Fruit fly (Drosophila melanogaster) whole organism, prepupa: ENCODE data around the gene Alg12.
A peak's percentile ranks its signal among the peaks of the same experiment; 100 is the strongest.

Source experiments
- Blimp-1 ChIP-seq: fragments of 200-800 bp; sonication (Bioruptor generic); optimal IDR thresholded peaks from 3 replicates; lab custom pipeline; 2017; ENCODE audit warnings: missing biosample characterization, missing genetic modification characterization, mild to moderate bottlenecking, moderate library complexity, missing genetic modification reagents
- CG10631 ChIP-seq: fragments of 200-800 bp; sonication (Bioruptor generic); optimal IDR thresholded peaks from 2 replicates; lab custom pipeline; 2016; ENCODE audit warnings: missing biosample characterization, missing genetic modification characterization
- CG11762 ChIP-seq: fragments of 200-800 bp; sonication (Bioruptor generic); optimal IDR thresholded peaks from 3 replicates; lab custom pipeline; 2016; ENCODE audit warnings: missing biosample characterization, missing genetic modification characterization; ENCODE audit not compliant: insufficient read depth
- CG11902 ChIP-seq: fragments of 200-800 bp; sonication (Bioruptor generic); optimal IDR thresholded peaks from 3 replicates; lab custom pipeline; 2016; ENCODE audit warnings: missing biosample characterization, missing genetic modification characterization
- CG15336 ChIP-seq: fragments of 200-800 bp; sonication (Bioruptor generic); IDR thresholded peaks from 2 replicates; pipeline ENCODE4 v1.3.6; 2022; ENCODE audit warnings: missing biosample characterization, missing genetic modification characterization
- CG1621 ChIP-seq: fragments of 200-800 bp; sonication (Bioruptor generic); optimal IDR thresholded peaks from 3 replicates; lab custom pipeline; 2018; ENCODE audit warnings: missing biosample characterization, mild to moderate bottlenecking, missing genetic modification characterization
- CG3032 ChIP-seq: fragments of 200-800 bp; optimal IDR thresholded peaks from 2 replicates; lab custom pipeline; 2019; ENCODE audit warnings: missing biosample characterization, mild to moderate bottlenecking, missing genetic modification characterization, moderate library complexity
- CG31627 ChIP-seq: fragments of 200-800 bp; sonication (Bioruptor generic); optimal IDR thresholded peaks from 3 replicates; lab custom pipeline; 2016; ENCODE audit warnings: missing biosample characterization, missing genetic modification characterization
- CG32006 ChIP-seq: fragments of 200-800 bp; sonication (Bioruptor generic); optimal IDR thresholded peaks from 3 replicates; lab custom pipeline; 2017; ENCODE audit warnings: missing biosample characterization, mild to moderate bottlenecking, missing genetic modification characterization
- CG34406 ChIP-seq: fragments of 200-800 bp; sonication (Bioruptor generic); optimal IDR thresholded peaks from 3 replicates; lab custom pipeline; 2016; ENCODE audit warnings: missing biosample characterization, missing genetic modification characterization
- CG3919 ChIP-seq: fragments of 200-800 bp; sonication (Bioruptor generic); optimal IDR thresholded peaks from 3 replicates; lab custom pipeline; 2016; ENCODE audit warnings: missing biosample characterization, missing genetic modification characterization
- CG6276 ChIP-seq: fragments of 200-800 bp; sonication (Bioruptor generic); optimal IDR thresholded peaks from 2 replicates; lab custom pipeline; 2017; ENCODE audit warnings: missing biosample characterization, mild to moderate bottlenecking, missing genetic modification characterization
- CG6792 ChIP-seq: fragments of 200-800 bp; sonication (Bioruptor generic); optimal IDR thresholded peaks from 3 replicates; lab custom pipeline; 2016; ENCODE audit warnings: missing biosample characterization, missing genetic modification characterization
- CG6854 ChIP-seq: fragments of 200-800 bp; sonication (Bioruptor generic); optimal IDR thresholded peaks from 2 replicates; lab custom pipeline; 2017; ENCODE audit warnings: missing biosample characterization, mild to moderate bottlenecking, missing genetic modification characterization
- CG7368 ChIP-seq: fragments of 200-800 bp; sonication (Bioruptor generic); optimal IDR thresholded peaks from 3 replicates; lab custom pipeline; 2016; ENCODE audit warnings: missing biosample characterization, missing genetic modification characterization
- CG8119 ChIP-seq: fragments of 200-800 bp; sonication (Bioruptor generic); IDR thresholded peaks from 3 replicates; pipeline ENCODE4 v1.3.6; 2022; ENCODE audit warnings: missing biosample characterization, missing genetic modification characterization
- CG8632 ChIP-seq: fragments of 200-800 bp; sonication (Bioruptor generic); optimal IDR thresholded peaks from 3 replicates; lab custom pipeline; 2016; ENCODE audit warnings: missing biosample characterization, missing genetic modification characterization
- CG9139 ChIP-seq: fragments of 200-800 bp; sonication (Bioruptor generic); optimal IDR thresholded peaks from 3 replicates; lab custom pipeline; 2017; ENCODE audit warnings: missing biosample characterization, mild to moderate bottlenecking, missing genetic modification characterization
- Eip78C ChIP-seq: fragments of 200-800 bp; sonication (Bioruptor generic); peaks from one replicate; lab custom pipeline; 2016; ENCODE audit warnings: missing biosample characterization, missing genetic modification characterization
- Eip93F ChIP-seq: fragments of 200-800 bp; sonication (Bioruptor generic); optimal IDR thresholded peaks from 2 replicates; lab custom pipeline; 2016; ENCODE audit warnings: missing biosample characterization, mild to moderate bottlenecking, missing genetic modification characterization
- Gug ChIP-seq: fragments of 200-800 bp; sonication (Bioruptor generic); IDR thresholded peaks from 2 replicates; pipeline ENCODE4 v1.3.6; 2022; ENCODE audit warnings: missing biosample characterization, missing genetic modification characterization
- Hr38 ChIP-seq: sonication (Bioruptor generic); optimal IDR thresholded peaks from 2 replicates; lab custom pipeline; 2016; ENCODE audit warnings: missing biosample characterization, missing genetic modification characterization
- Lpt ChIP-seq: fragments of 200-800 bp; sonication (Bioruptor generic); optimal IDR thresholded peaks from 3 replicates; lab custom pipeline; 2016; ENCODE audit warnings: missing biosample characterization, missing genetic modification characterization
- achi ChIP-seq: fragments of 200-800 bp; sonication (Bioruptor generic); optimal IDR thresholded peaks from 3 replicates; lab custom pipeline; 2016; ENCODE audit warnings: missing biosample characterization, missing genetic modification characterization
- cyc ChIP-seq: fragments of 200-800 bp; sonication (Bioruptor generic); optimal IDR thresholded peaks from 3 replicates; lab custom pipeline; 2016; ENCODE audit warnings: missing biosample characterization, missing genetic modification characterization
- dsx ChIP-seq: fragments of 200-800 bp; optimal IDR thresholded peaks from 3 replicates; lab custom pipeline; 2019; ENCODE audit warnings: missing biosample characterization, mild to moderate bottlenecking, missing genetic modification characterization, moderate library complexity; ENCODE audit not compliant: poor library complexity, severe bottlenecking
- eg ChIP-seq: fragments of 200-800 bp; sonication (Bioruptor generic); IDR thresholded peaks from 3 replicates; pipeline ENCODE4 v1.3.6; 2022; ENCODE audit warnings: missing biosample characterization, missing genetic modification characterization
- esn ChIP-seq: fragments of 200-800 bp; sonication (Bioruptor generic); optimal IDR thresholded peaks from 2 replicates; lab custom pipeline; 2016; ENCODE audit warnings: missing biosample characterization, mild to moderate bottlenecking, missing genetic modification characterization, moderate library complexity
- fkh ChIP-seq: fragments of 200-800 bp; sonication (Bioruptor generic); optimal IDR thresholded peaks from 3 replicates; lab custom pipeline; 2017; ENCODE audit warnings: missing biosample characterization, mild to moderate bottlenecking, missing genetic modification characterization, moderate library complexity
- lz ChIP-seq: fragments of 200-800 bp; sonication (Bioruptor generic); optimal IDR thresholded peaks from 3 replicates; lab custom pipeline; 2016; ENCODE audit warnings: missing biosample characterization, missing genetic modification characterization
- pdm3 ChIP-seq: fragments of 200-800 bp; sonication (Bioruptor generic); optimal IDR thresholded peaks from 3 replicates; lab custom pipeline; 2016; ENCODE audit warnings: missing biosample characterization, missing genetic modification characterization
- salr ChIP-seq, 2 experiments: fragments of 200-800 bp; sonication (Bioruptor generic); optimal IDR thresholded peaks; 3 replicates each; lab custom pipeline; 2016 to 2018; ENCODE audit warnings: missing biosample characterization in 2 of 2, missing genetic modification characterization in 2 of 2, mild to moderate bottlenecking in 1 of 2
- spab ChIP-seq: fragments of 200-800 bp; sonication (Bioruptor generic); optimal IDR thresholded peaks from 2 replicates; lab custom pipeline; 2017; ENCODE audit warnings: missing biosample characterization, mild to moderate bottlenecking, missing genetic modification characterization, missing genetic modification reagents
- ss ChIP-seq, 2 experiments: fragments of 200-800 bp; sonication (Bioruptor generic); optimal IDR thresholded peaks; 2 replicates in 1 of 2; 3 replicates in 1 of 2; lab custom pipeline; 2017 to 2018; ENCODE audit warnings: mild to moderate bottlenecking in 2 of 2, missing biosample characterization in 2 of 2, missing genetic modification characterization in 2 of 2, moderate library complexity in 1 of 2
- svp ChIP-seq: fragments of 200-800 bp; sonication (Bioruptor generic); peaks from one replicate; lab custom pipeline; 2016; ENCODE audit warnings: missing biosample characterization, missing genetic modification characterization
- topi ChIP-seq: fragments of 200-800 bp; sonication (Bioruptor generic); optimal IDR thresholded peaks from 3 replicates; lab custom pipeline; 2016; ENCODE audit warnings: missing biosample characterization, missing genetic modification characterization
- vri ChIP-seq: fragments of 200-800 bp; sonication (Bioruptor generic); optimal IDR thresholded peaks from 3 replicates; lab custom pipeline; 2016; ENCODE audit warnings: missing biosample characterization, mild to moderate bottlenecking, missing genetic modification characterization

The Alg12 gene

dm6 chr3R:9746267-9746666 lies 10.0 kb upstream of the Alg12 start, which contains the start of gene CG34409:
CG34409 (minus strand) TSS chr3R:9746367.
- TF ChIP-seq CG9139 (no peak), Eip78C (GFP tag; lab: Kevin White, UChicago) (peak; percentile 19)

- TF ChIP-seq CG32006 (GFP tag; lab: Kevin White, UChicago) (no peak), CG1621 (tag; lab: Kevin White, UChicago) (peak; percentile 50), Eip93F (peak; percentile 39), CG6854 (peak; percentile 69), Lpt (peak; percentile 51), Eip78C (GFP tag; lab: Kevin White, UChicago) (peak; percentile 86), Gug (GFP tag; lab: Robert Waterston, UW) (0 out of 2 replicates have a peak, but pooled peaks have one; percentile 14), dsx (no peak), CG34406 (GFP tag; lab: Kevin White, UChicago) (no peak), cyc (GFP tag; lab: Kevin White, UChicago) (no peak), lz (peak; percentile 67), eg (GFP tag; lab: Robert Waterston, UW) (peak; percentile 47; the same call in 2 of the 3 replicates), esn (GFP tag; lab: Kevin White, UChicago) (peak; percentile 80), CG3032 (tag; lab: Kevin White, UChicago) (peak; percentile 64), CG7368 (GFP tag; lab: Kevin White, UChicago) (no peak), vri (no peak), CG8119 (GFP tag; lab: Robert Waterston, UW) (peak; percentile 48; the same call in 1 of the 3 replicates), CG6792 (GFP tag; lab: Kevin White, UChicago) (peak; percentile 49), Blimp-1 (GFP tag; lab: Kevin White, UChicago) (peak; percentile 45), CG11762 (no peak), CG31627 (GFP tag; lab: Kevin White, UChicago) (peak; percentile 60)
- TF ChIP-seq, all 60 proteins: peak for 14
These were observed 8.9 kb upstream of the Alg12 start, which contains the start of gene CG12948 for dm6 chr3R:9747272-9747874. CG12948 (minus strand) TSS chr3R:9747744.

dm6 chr3R:9747875-9747899 lies 8.6 kb upstream of the Alg12 start, which contains the start of gene PpD3:
PpD3 (plus strand) TSS chr3R:9747875.
- TF ChIP-seq dsx (no peak), salr (GFP tag; optimal IDR thresholded peaks at IDR 0.05; lab: Kevin White, UChicago) (no peak), CG8119 (GFP tag; lab: Robert Waterston, UW) (no peak), ss (GFP tag; optimal IDR thresholded peaks at IDR 0.05; lab: Kevin White, UChicago) (no peak), CG11902 (GFP tag; lab: Kevin White, UChicago) (no peak), Eip93F (no peak), esn (GFP tag; lab: Kevin White, UChicago) (no peak)

- no peak for TF ChIP-seq CG10631
- no peak for TF ChIP-seq CG11762
- TF ChIP-seq CG6854: no peak
- TF ChIP-seq pdm3 (GFP tag; lab: Kevin White, UChicago): no peak
- TF ChIP-seq vri: no peak
- TF ChIP-seq spab (GFP tag; lab: Kevin White, UChicago): no peak
- no peak for TF ChIP-seq achi (GFP tag; lab: Kevin White, UChicago)
- TF ChIP-seq topi (GFP tag; lab: Kevin White, UChicago): no peak
- TF ChIP-seq Eip93F: no peak
- TF ChIP-seq CG6276 (GFP tag; lab: Kevin White, UChicago): no peak
- TF ChIP-seq Eip78C (GFP tag; lab: Kevin White, UChicago): no peak
- no peak for TF ChIP-seq fkh (GFP tag; lab: Kevin White, UChicago)
- TF ChIP-seq CG8632 (GFP tag; lab: Kevin White, UChicago): no peak
- TF ChIP-seq svp (GFP tag; lab: Kevin White, UChicago): no peak
- no peak for TF ChIP-seq CG3919
- no peak for TF ChIP-seq CG15336 (GFP tag; lab: Robert Waterston, UW)
- no peak for TF ChIP-seq CG11902 (GFP tag; lab: Kevin White, UChicago)
- TF ChIP-seq Hr38 (GFP tag; lab: Kevin White, UChicago): no peak
These were observed 8.2 kb upstream of the Alg12 start for dm6 chr3R:9747900-9748663.
